Fruit fly (Drosophila melanogaster) whole organism, embryonic: ENCODE results near the gene HisCl1.

Experiments
- Atf-2 ChIP-seq: fragments of 200-800 bp; sonication (Bioruptor generic); optimal IDR thresholded peaks from 2 replicates; lab custom pipeline; 2016; ENCODE audit warnings: missing biosample characterization, missing genetic modification characterization
- CG10147 ChIP-seq: fragments of 200-800 bp; sonication (Bioruptor generic); optimal IDR thresholded peaks from 2 replicates; lab custom pipeline; 2019; ENCODE audit warnings: missing biosample characterization, mild to moderate bottlenecking, missing genetic modification characterization, moderate library complexity
- CG11247 ChIP-seq: fragments of 200-800 bp; sonication (Bioruptor generic); IDR thresholded peaks from 2 replicates; pipeline ENCODE4 v1.3.6; 2022; ENCODE audit warnings: missing biosample characterization, missing genetic modification characterization
- CG12071 ChIP-seq: fragments of 200-800 bp; sonication (Bioruptor generic); optimal IDR thresholded peaks from 3 replicates; lab custom pipeline; 2018; ENCODE audit warnings: missing biosample characterization, mild to moderate bottlenecking, missing genetic modification characterization
- CG12155 ChIP-seq: fragments of 200-800 bp; sonication (Bioruptor generic); optimal IDR thresholded peaks from 3 replicates; lab custom pipeline; 2016; ENCODE audit warnings: missing biosample characterization, missing genetic modification characterization
- CG12391 ChIP-seq: fragments of 200-800 bp; sonication (Bioruptor generic); optimal IDR thresholded peaks from 3 replicates; lab custom pipeline; 2018; ENCODE audit warnings: missing biosample characterization, mild to moderate bottlenecking, missing genetic modification characterization, moderate library complexity
- CG15514 ChIP-seq: fragments of 200-800 bp; sonication (Bioruptor generic); optimal IDR thresholded peaks from 3 replicates; lab custom pipeline; 2017; ENCODE audit warnings: missing biosample characterization, missing genetic modification characterization, mild to moderate bottlenecking, moderate library complexity, missing genetic modification reagents
- CG1603 ChIP-seq: fragments of 200-800 bp; sonication (Bioruptor generic); optimal IDR thresholded peaks from 2 replicates; lab custom pipeline; 2019; ENCODE audit warnings: missing biosample characterization, mild to moderate bottlenecking, missing genetic modification characterization, moderate library complexity
- CG17385 ChIP-seq: fragments of 200-800 bp; sonication (Bioruptor generic); optimal IDR thresholded peaks from 3 replicates; lab custom pipeline; 2018; ENCODE audit warnings: missing biosample characterization, mild to moderate bottlenecking, missing genetic modification characterization
- CG17568 ChIP-seq: fragments of 200-800 bp; sonication (Bioruptor generic); optimal IDR thresholded peaks from 2 replicates; lab custom pipeline; 2018; ENCODE audit warnings: missing biosample characterization, mild to moderate bottlenecking, missing genetic modification characterization, moderate library complexity
- CG1792 ChIP-seq: fragments of 200-800 bp; sonication (Bioruptor generic); optimal IDR thresholded peaks from 2 replicates; lab custom pipeline; 2016; ENCODE audit warnings: missing biosample characterization, missing genetic modification characterization
- CG18599 ChIP-seq: fragments of 200-800 bp; sonication (Bioruptor generic); optimal IDR thresholded peaks from 3 replicates; lab custom pipeline; 2017; ENCODE audit warnings: missing biosample characterization, missing genetic modification characterization, mild to moderate bottlenecking, moderate library complexity, missing genetic modification reagents
- CG2202 ChIP-seq: fragments of 200-800 bp; sonication (Bioruptor generic); optimal IDR thresholded peaks from 2 replicates; lab custom pipeline; 2018; ENCODE audit warnings: missing biosample characterization, mild to moderate bottlenecking, missing genetic modification characterization
- CG30403 ChIP-seq: fragments of 200-800 bp; sonication (Bioruptor generic); optimal IDR thresholded peaks from 3 replicates; lab custom pipeline; 2016; ENCODE audit warnings: missing biosample characterization, missing genetic modification characterization
- CG31365 ChIP-seq: fragments of 200-800 bp; sonication (Bioruptor generic); optimal IDR thresholded peaks from 2 replicates; lab custom pipeline; 2018; ENCODE audit warnings: missing biosample characterization, mild to moderate bottlenecking, missing genetic modification characterization
- CG3163 ChIP-seq: fragments of 200-800 bp; sonication (Bioruptor generic); optimal IDR thresholded peaks from 3 replicates; lab custom pipeline; 2016; ENCODE audit warnings: missing biosample characterization, missing genetic modification characterization
- CG34422 ChIP-seq: fragments of 200-800 bp; sonication (Bioruptor generic); IDR thresholded peaks from 3 replicates; pipeline ENCODE4 v1.3.6; 2022; ENCODE audit warnings: missing biosample characterization, missing genetic modification characterization
- CG3838 ChIP-seq: fragments of 200-800 bp; sonication (Bioruptor generic); optimal IDR thresholded peaks from 3 replicates; lab custom pipeline; 2016; ENCODE audit warnings: missing biosample characterization, missing genetic modification characterization
- CG3847 ChIP-seq: fragments of 200-800 bp; sonication (Bioruptor generic); IDR thresholded peaks from 2 replicates; pipeline ENCODE4 v1.3.6; 2022; ENCODE audit warnings: missing biosample characterization, missing genetic modification characterization
- CG4424 ChIP-seq: fragments of 200-800 bp; sonication (Bioruptor generic); optimal IDR thresholded peaks from 3 replicates; lab custom pipeline; 2016; ENCODE audit warnings: missing biosample characterization, missing genetic modification characterization
- CG4820 ChIP-seq: fragments of 200-800 bp; sonication (Bioruptor generic); optimal IDR thresholded peaks from 3 replicates; lab custom pipeline; 2016; ENCODE audit warnings: missing biosample characterization, missing genetic modification characterization
- CG5953 ChIP-seq: fragments of 200-800 bp; sonication (Bioruptor generic); IDR thresholded peaks from 2 replicates; pipeline ENCODE4 v1.3.6; 2022; ENCODE audit warnings: missing biosample characterization, missing genetic modification characterization
- CG6689 ChIP-seq: fragments of 200-800 bp; sonication (Bioruptor generic); IDR thresholded peaks from 2 replicates; pipeline ENCODE4 v1.3.6; 2022; ENCODE audit warnings: missing biosample characterization, missing genetic modification characterization
- CG7745 ChIP-seq: fragments of 200-800 bp; sonication (Bioruptor generic); optimal IDR thresholded peaks from 2 replicates; lab custom pipeline; 2018; ENCODE audit warnings: missing biosample characterization, mild to moderate bottlenecking, missing genetic modification characterization, moderate library complexity
- Dad ChIP-seq: fragments of 200-800 bp; sonication (Bioruptor generic); optimal IDR thresholded peaks from 3 replicates; lab custom pipeline; 2016; ENCODE audit warnings: missing biosample characterization, missing genetic modification characterization
- Dref ChIP-seq: fragments of 200-800 bp; sonication (Bioruptor generic); IDR thresholded peaks from 2 replicates; pipeline ENCODE4 v1.3.6; 2022; ENCODE audit warnings: missing biosample characterization, missing genetic modification characterization
- E2f1 ChIP-seq: fragments of 200-800 bp; sonication (Bioruptor generic); IDR thresholded peaks from 2 replicates; pipeline ENCODE4 v1.3.6; 2022; ENCODE audit warnings: missing biosample characterization, missing genetic modification characterization
- Fer3 ChIP-seq: fragments of 200-800 bp; sonication (Bioruptor generic); optimal IDR thresholded peaks from 2 replicates; lab custom pipeline; 2018; ENCODE audit warnings: missing biosample characterization, mild to moderate bottlenecking, missing genetic modification characterization, moderate library complexity
- GATAe ChIP-seq: fragments of 200-800 bp; sonication (Bioruptor generic); conservative IDR thresholded peaks from 2 replicates; pipeline ENCODE4 v1.3.6; 2022; ENCODE audit warnings: missing biosample characterization, missing genetic modification characterization
- Hmx ChIP-seq: fragments of 200-800 bp; sonication (Bioruptor generic); optimal IDR thresholded peaks from 2 replicates; lab custom pipeline; 2016; ENCODE audit warnings: missing biosample characterization, missing genetic modification characterization
- NFAT ChIP-seq: fragments of 200-800 bp; sonication (Bioruptor generic); IDR thresholded peaks from 2 replicates; pipeline ENCODE4 v1.3.6; 2022; ENCODE audit warnings: missing biosample characterization, missing genetic modification characterization
- Nf-YA ChIP-seq: fragments of 200-800 bp; sonication (Bioruptor generic); IDR thresholded peaks from 2 replicates; pipeline ENCODE4 v1.3.6; 2022; ENCODE audit warnings: missing biosample characterization, missing genetic modification characterization
- Nf-YC ChIP-seq: fragments of 200-800 bp; optimal IDR thresholded peaks from 3 replicates; lab custom pipeline; 2019; ENCODE audit warnings: missing biosample characterization, mild to moderate bottlenecking, missing genetic modification characterization, moderate library complexity
- Pdp1 ChIP-seq, 2 experiments: fragments of 200-800 bp; sonication (Bioruptor generic); optimal IDR thresholded peaks; 3 replicates each; lab custom pipeline; 2016; ENCODE audit warnings: missing biosample characterization in 2 of 2, missing genetic modification characterization in 2 of 2, mild to moderate bottlenecking in 1 of 2, moderate library complexity in 1 of 2
- Ptx1 ChIP-seq: fragments of 200-800 bp; sonication (Bioruptor generic); IDR thresholded peaks from 2 replicates; pipeline ENCODE4 v1.3.6; 2022; ENCODE audit warnings: missing biosample characterization, missing genetic modification characterization
- ap ChIP-seq: fragments of 200-800 bp; sonication (Bioruptor generic); IDR thresholded peaks from 2 replicates; pipeline ENCODE4 v1.3.6; 2022; ENCODE audit warnings: missing biosample characterization, missing genetic modification characterization
- ara ChIP-seq: fragments of 200-800 bp; sonication (Bioruptor generic); IDR thresholded peaks from 2 replicates; pipeline ENCODE4 v1.3.6; 2022; ENCODE audit warnings: missing biosample characterization, missing genetic modification characterization
- az2 ChIP-seq: fragments of 200-800 bp; sonication (Bioruptor generic); optimal IDR thresholded peaks from 3 replicates; lab custom pipeline; 2016; ENCODE audit warnings: missing biosample characterization, missing genetic modification characterization
- dmrt11E ChIP-seq: fragments of 200-800 bp; sonication (Bioruptor generic); optimal IDR thresholded peaks from 3 replicates; lab custom pipeline; 2018; ENCODE audit warnings: missing biosample characterization, mild to moderate bottlenecking, missing genetic modification characterization, moderate library complexity
- ems ChIP-seq: fragments of 200-800 bp; sonication (Bioruptor generic); optimal IDR thresholded peaks from 3 replicates; lab custom pipeline; 2016; ENCODE audit warnings: missing biosample characterization, missing genetic modification characterization
- eve ChIP-seq, 2 experiments: fragments of >200 bp; optimal IDR thresholded peaks; 2 replicates each; lab custom pipeline; 2017; ENCODE audit warnings: missing biosample characterization in 2 of 2, missing genetic modification characterization in 2 of 2
- exex ChIP-seq: fragments of 200-800 bp; sonication (Bioruptor generic); optimal IDR thresholded peaks from 4 replicates; lab custom pipeline; 2018; ENCODE audit warnings: missing biosample characterization, mild to moderate bottlenecking, missing genetic modification characterization, moderate library complexity
- fd102C ChIP-seq: fragments of 200-800 bp; sonication (Bioruptor generic); optimal IDR thresholded peaks from 2 replicates; lab custom pipeline; 2018; ENCODE audit warnings: missing biosample characterization, mild to moderate bottlenecking, missing genetic modification characterization, moderate library complexity
- her ChIP-seq: fragments of 200-800 bp; sonication (Bioruptor generic); optimal IDR thresholded peaks from 2 replicates; lab custom pipeline; 2016; ENCODE audit warnings: missing biosample characterization, missing genetic modification characterization
- jigr1 ChIP-seq: fragments of 200-800 bp; sonication (Bioruptor generic); IDR thresholded peaks from 3 replicates; pipeline ENCODE4 v1.3.6; 2022; ENCODE audit warnings: missing biosample characterization, missing genetic modification characterization
- jing ChIP-seq: fragments of 200-800 bp; sonication (Bioruptor generic); optimal IDR thresholded peaks from 2 replicates; lab custom pipeline; 2018; ENCODE audit warnings: missing biosample characterization, mild to moderate bottlenecking, missing genetic modification characterization
- odd ChIP-seq: fragments of 200-800 bp; sonication (Bioruptor generic); optimal IDR thresholded peaks from 2 replicates; lab custom pipeline; 2017; ENCODE audit warnings: missing biosample characterization, mild to moderate bottlenecking, missing genetic modification characterization
- onecut ChIP-seq: fragments of 200-800 bp; sonication (Bioruptor generic); IDR thresholded peaks from 2 replicates; pipeline ENCODE4 v1.3.6; 2022; ENCODE audit warnings: missing biosample characterization, missing genetic modification characterization
- pita ChIP-seq: fragments of 200-800 bp; sonication (Bioruptor generic); optimal IDR thresholded peaks from 2 replicates; lab custom pipeline; 2017; ENCODE audit warnings: missing biosample characterization, mild to moderate bottlenecking, missing genetic modification characterization
- ssp ChIP-seq: fragments of 200-800 bp; sonication (Bioruptor generic); IDR thresholded peaks from 2 replicates; pipeline ENCODE4 v1.3.6; 2022; ENCODE audit warnings: missing biosample characterization, missing genetic modification characterization
- tio ChIP-seq: fragments of 200-800 bp; sonication (Bioruptor generic); optimal IDR thresholded peaks from 2 replicates; lab custom pipeline; 2017; ENCODE audit warnings: missing biosample characterization, missing genetic modification characterization, inconsistent platforms
- vvl ChIP-seq: fragments of 200-800 bp; sonication (Bioruptor generic); IDR thresholded peaks from 2 replicates; pipeline ENCODE4 v1.3.6; 2022; ENCODE audit warnings: missing biosample characterization, missing genetic modification characterization

The HisCl1 gene

dm6 chr3R:11773999-11774397 is 13.0 kb upstream of the HisCl1 start (continued):
- TF ChIP-seq tio (GFP tag; lab: Kevin White, UChicago) = peak; percentile 45
- TF ChIP-seq CG18599 = peak; percentile 87
- no peak for TF ChIP-seq Hmx (GFP tag; lab: Kevin White, UChicago)
- peak; percentile 43; the same call in 1 of the 2 replicates for TF ChIP-seq CG3847
- peak; percentile 71 for TF ChIP-seq CG17385 (GFP tag; lab: Kevin White, UChicago)
- peak; percentile 49 for TF ChIP-seq E2f1 (GFP tag; lab: Robert Waterston, UW)
- TF ChIP-seq eve (GFP tag; optimal IDR thresholded peaks at IDR 0.05; lab: Kevin White, UChicago) = no peak
- no peak for TF ChIP-seq CG3163
- peak; percentile 20 for TF ChIP-seq CG2202
- TF ChIP-seq Nf-YC = peak; percentile 68
- TF ChIP-seq CG7745 (tag; lab: Kevin White, UChicago) = no peak
- TF ChIP-seq CG3838 (GFP tag; lab: Kevin White, UChicago) = no peak
- no peak for TF ChIP-seq pita (GFP tag; lab: Kevin White, UChicago)
- TF ChIP-seq ems = no peak
- TF ChIP-seq CG6689 (GFP tag; lab: Robert Waterston, UW) = peak; percentile 46; the same call in 1 of the 2 replicates
- TF ChIP-seq CG12391 (tag; lab: Kevin White, UChicago) = peak; percentile 89
- TF ChIP-seq CG34422 (GFP tag; lab: Robert Waterston, UW) = no peak
- TF ChIP-seq jigr1 (GFP tag; lab: Robert Waterston, UW) = no peak
- peak; percentile 11; the same call in 1 of the 2 replicates for TF ChIP-seq ssp (GFP tag; lab: Robert Waterston, UW)
- 0 out of 2 replicates have a peak, but pooled peaks have one; percentile 17 for TF ChIP-seq vvl (GFP tag; lab: Robert Waterston, UW)
- TF ChIP-seq ap (GFP tag; lab: Robert Waterston, UW) = no peak
- TF ChIP-seq her (GFP tag; lab: Kevin White, UChicago) = no peak
- no peak; the same call in 1 of the 2 replicates for TF ChIP-seq CG5953 (GFP tag; lab: Robert Waterston, UW)
- TF ChIP-seq Ptx1 = peak; percentile 67
- TF ChIP-seq onecut (GFP tag; lab: Robert Waterston, UW) = peak; percentile 4; the same call in 1 of the 2 replicates
- TF ChIP-seq CG4424 = peak; percentile 66
- TF ChIP-seq Nf-YA (GFP tag; lab: Robert Waterston, UW) = no peak
- peak; percentile 54 for TF ChIP-seq CG4820
- peak; percentile 42 for TF ChIP-seq exex (tag; lab: Kevin White, UChicago)
- TF ChIP-seq CG12155 (GFP tag; lab: Kevin White, UChicago) = peak; percentile 22
- peak; percentile 88 for TF ChIP-seq dmrt11E
- no peak for TF ChIP-seq CG11247 (GFP tag; lab: Robert Waterston, UW)
- peak; percentile 62 for TF ChIP-seq az2
- peak; percentile 79 for TF ChIP-seq CG30403 (GFP tag; lab: Kevin White, UChicago)
- no peak for TF ChIP-seq NFAT (GFP tag; lab: Robert Waterston, UW)
- TF ChIP-seq CG12071 (GFP tag; lab: Kevin White, UChicago) = no peak
- TF ChIP-seq CG1792 (GFP tag; lab: Kevin White, UChicago) = peak; percentile 30
- TF ChIP-seq Atf-2 = peak; percentile 22
- TF ChIP-seq Fer3 = peak; percentile 82
- no peak for TF ChIP-seq Dad (GFP tag; lab: Kevin White, UChicago)
- TF ChIP-seq CG17568 (GFP tag; lab: Kevin White, UChicago) = peak; percentile 42
- no peak for TF ChIP-seq CG31365
- TF ChIP-seq jing (GFP tag; lab: Kevin White, UChicago) = no peak
- no peak for TF ChIP-seq GATAe (GFP tag; lab: Robert Waterston, UW)
- peak; percentile 68 for TF ChIP-seq odd (GFP tag; lab: Kevin White, UChicago)
- TF ChIP-seq Dref (GFP tag; lab: Robert Waterston, UW) = no peak
- TF ChIP-seq CG10147 (GFP tag; lab: Kevin White, UChicago) = peak; percentile 79
- TF ChIP-seq CG1603 (tag; lab: Kevin White, UChicago) = no peak
- no peak for TF ChIP-seq CG15514 (GFP tag; lab: Kevin White, UChicago)
- peak; percentile 6 to 37 for TF ChIP-seq Pdp1 (GFP tag; optimal IDR thresholded peaks at IDR 0.05; lab: Kevin White, UChicago)
- TF ChIP-seq fd102C = no peak
- TF ChIP-seq ara (GFP tag; lab: Robert Waterston, UW) = no peak
